Worm (Caenorhabditis elegans) whole organism, late embryonic: ENCODE data around the gene Y37E11B.5.

Experiments
- K09A11.1 ChIP-seq: sonication (generic microtip); optimal IDR thresholded peaks from 2 replicates; lab custom pipeline; 2017; ENCODE audit warnings: antibody characterized with exemption, mild to moderate bottlenecking, missing genetic modification characterization, missing compliant biosample characterization; ENCODE audit not compliant: insufficient read depth
- ama-1 ChIP-seq: fragments of 150-350 bp; optimal IDR thresholded peaks from 2 replicates; lab custom pipeline; 2014
- dmd-4 ChIP-seq: sonication (generic microtip); optimal IDR thresholded peaks from 2 replicates; lab custom pipeline; 2016; ENCODE audit warnings: borderline replicate concordance, missing genetic modification characterization, missing compliant biosample characterization
- elt-2 ChIP-seq: sonication (generic microtip); optimal IDR thresholded peaks from 2 replicates; lab custom pipeline; 2016; ENCODE audit warnings: missing genetic modification reagents, missing genetic modification characterization, missing compliant biosample characterization
- hlh-6 ChIP-seq: sonication (generic microtip); optimal IDR thresholded peaks from 2 replicates; lab custom pipeline; 2016; ENCODE audit warnings: missing genotype, missing genetic modification characterization, missing compliant biosample characterization
- mec-3 ChIP-seq: sonication (generic microtip); optimal IDR thresholded peaks from 2 replicates; lab custom pipeline; 2016; ENCODE audit warnings: borderline replicate concordance, missing genetic modification characterization, missing compliant biosample characterization
- pha-4 ChIP-seq: fragments of 150-350 bp; optimal IDR thresholded peaks from 2 replicates; lab custom pipeline; 2018; ENCODE audit warnings: missing biosample characterization, missing genetic modification reagents, missing genetic modification characterization
- rnt-1 ChIP-seq: sonication (generic microtip); optimal IDR thresholded peaks from 2 replicates; lab custom pipeline; 2016; ENCODE audit warnings: missing genetic modification characterization, missing compliant biosample characterization
- unc-3 ChIP-seq, 2 experiments: fragments of 200-800 bp in 1 of 2; sonication (Bioruptor generic) in 1 of 2; sonication (generic microtip) in 1 of 2; conservative IDR thresholded peaks in 1 of 2; optimal IDR thresholded peaks in 1 of 2; 2 replicates each; pipeline versions ENCODE4 v1.3.6 to Lab custom; 2016 to 2022; ENCODE audit warnings: missing compliant biosample characterization in 2 of 2, missing genetic modification characterization in 2 of 2, missing genetic modification reagents in 1 of 2
- ztf-16 ChIP-seq: sonication (generic microtip); optimal IDR thresholded peaks from 2 replicates; lab custom pipeline; 2017; ENCODE audit warnings: missing genetic modification characterization, missing compliant biosample characterization

DNA sequence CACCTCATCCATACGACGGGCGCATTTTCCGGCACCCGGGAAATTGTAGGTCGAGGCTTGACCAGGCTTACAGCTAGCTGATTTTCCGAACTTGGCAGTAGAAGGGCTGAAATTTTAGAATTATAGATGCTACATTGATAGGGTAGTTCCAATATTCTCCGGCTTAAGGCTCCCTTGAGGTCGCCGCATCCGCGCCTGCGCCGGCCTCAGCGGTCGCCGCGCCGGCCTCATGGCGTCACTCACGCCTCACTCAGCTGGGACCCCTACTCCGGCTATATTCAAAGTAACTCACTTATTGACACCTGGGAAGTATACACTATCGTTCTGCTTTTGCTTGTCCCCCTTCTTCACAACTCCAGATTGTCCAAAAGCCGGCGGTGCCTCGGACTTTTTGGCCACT is 5.8 kb upstream of the Y37E11B.5 start:
- TF ChIP-seq unc-3 (GFP tag; conservative IDR thresholded peaks at IDR 0.05; lab: Robert Waterston, UW) (no peak), unc-3 (tag; optimal IDR thresholded peaks at IDR 0.05; lab: Kevin White, UChicago) (no peak), K09A11.1 (tag; lab: Kevin White, UChicago) (no peak), pha-4 (tag; lab: Kevin White, UChicago) (no peak), ama-1 (lab: Kevin White, UChicago) (no peak), mec-3 (tag; lab: Kevin White, UChicago) (no peak), hlh-6 (tag; lab: Kevin White, UChicago) (peak; percentile 13), rnt-1 (tag; lab: Kevin White, UChicago) (no peak), elt-2 (tag; lab: Kevin White, UChicago) (no peak), ztf-16 (tag; lab: Kevin White, UChicago) (no peak), dmd-4 (tag; lab: Kevin White, UChicago) (no peak)
